Fruit fly (Drosophila melanogaster): ENCODE results near the gene bip1.

Gene bip1

dm6 chr3L:8096106-8096558, 37.6 kb upstream of the bip1 start:
- TF ChIP-seq gt (GFP tag; IDR thresholded peaks at IDR 0.05) (0 out of 2 replicates have a peak, but pooled peaks have one; percentile 47), GATAe (GFP tag; conservative IDR thresholded peaks at IDR 0.05) (peak; percentile 81), HLHmδ (GFP tag; optimal IDR thresholded peaks at IDR 0.05) (no peak), CG2116 (GFP tag; optimal IDR thresholded peaks at IDR 0.05) (peak; percentile 78), dpn (GFP tag; optimal IDR thresholded peaks at IDR 0.05) (peak; percentile 87 to 95), CG15073 (GFP tag; optimal IDR thresholded peaks at IDR 0.05) (peak; percentile 41), Spps (tag; optimal IDR thresholded peaks at IDR 0.05) (no peak), row (GFP tag; IDR thresholded peaks at IDR 0.05) (peak; percentile 97), trem (tag; optimal IDR thresholded peaks at IDR 0.05) (no peak), Hr78 (GFP tag; optimal IDR thresholded peaks at IDR 0.05) (peak in 1 of 2 experiments; percentile 61), CG18011 (GFP tag; optimal IDR thresholded peaks at IDR 0.05) (peak; percentile 83), Drgx (GFP tag; IDR thresholded peaks at IDR 0.05) (peak; percentile 97), lilli (GFP tag; optimal IDR thresholded peaks at IDR 0.05) (peak; percentile 96), Dek (tag; optimal IDR thresholded peaks at IDR 0.05) (peak; percentile 99), CG2678 (tag; optimal IDR thresholded peaks at IDR 0.05) (peak; percentile 96), Rfx (GFP tag; IDR thresholded peaks at IDR 0.05) (peak; percentile 98), Hmr (GFP tag; optimal IDR thresholded peaks at IDR 0.05) (peak; percentile 99), gcm (GFP tag; optimal IDR thresholded peaks at IDR 0.05) (peak; percentile 88), org-1 (GFP tag; optimal IDR thresholded peaks at IDR 0.05) (peak; percentile 95), YL-1 (GFP tag; optimal IDR thresholded peaks at IDR 0.05) (peak; percentile 87), CG18476 (GFP tag; optimal IDR thresholded peaks at IDR 0.05) (peak; percentile 88), CG34224 (GFP tag; IDR thresholded peaks at IDR 0.05; ENCODE audit: partially characterized antibody) (no peak), CG13123 (GFP tag; optimal IDR thresholded peaks at IDR 0.05) (peak; percentile 76), pho (GFP tag; optimal IDR thresholded peaks at IDR 0.05) (peak; percentile 86), schlank (tag; optimal IDR thresholded peaks at IDR 0.05) (peak; percentile 90), CG17912 (GFP tag; optimal IDR thresholded peaks at IDR 0.05) (peak; percentile 67), MBD-R2 (GFP tag; IDR thresholded peaks at IDR 0.05) (peak; percentile 85), CG12769 (tag; optimal IDR thresholded peaks at IDR 0.05) (peak; percentile 73), PHDP (tag; optimal IDR thresholded peaks at IDR 0.05) (peak; percentile 97), Chrac-16 (GFP tag; optimal IDR thresholded peaks at IDR 0.05) (peak; percentile 93), CG11085 (GFP tag; IDR thresholded peaks at IDR 0.05) (peak; percentile 92), CG17829 (tag; optimal IDR thresholded peaks at IDR 0.05) (peak; percentile 87), CG15696 (tag; optimal IDR thresholded peaks at IDR 0.05) (peak; percentile 68), fd102C (GFP tag; optimal IDR thresholded peaks at IDR 0.05) (no peak), CG31365 (tag; optimal IDR thresholded peaks at IDR 0.05) (peak; percentile 46), dimm (GFP tag; IDR thresholded peaks at IDR 0.05) (peak; percentile 65), CG7372 (GFP tag; IDR thresholded peaks at IDR 0.05) (peak; percentile 95), CG12744 (GFP tag; optimal IDR thresholded peaks at IDR 0.05) (peak; percentile 75), ssp (GFP tag; IDR thresholded peaks at IDR 0.05) (peak; percentile 84), Asciz (GFP tag; optimal IDR thresholded peaks at IDR 0.05) (peak; percentile 84), Lpt (GFP tag; optimal IDR thresholded peaks at IDR 0.05) (no peak), Bgb (GFP tag; IDR thresholded peaks at IDR 0.05; ENCODE audit: partially characterized antibody) (no peak), CG1529 (GFP tag; optimal IDR thresholded peaks at IDR 0.05) (peak; percentile 69), CG30403 (GFP tag; optimal IDR thresholded peaks at IDR 0.05) (peak; percentile 96), HmgZ (tag; optimal IDR thresholded peaks at IDR 0.05) (peak; percentile 97), CG12155 (GFP tag; optimal IDR thresholded peaks at IDR 0.05) (peak; percentile 94), pnt (GFP tag; optimal IDR thresholded peaks at IDR 0.05) (peak; percentile 70), hb (GFP tag; IDR thresholded peaks at IDR 0.05; ENCODE audit: partially characterized antibody) (no peak), tup (GFP tag; optimal IDR thresholded peaks at IDR 0.05) (peak; percentile 82), lola (GFP tag; optimal IDR thresholded peaks at IDR 0.05) (no peak)
